Worm (Caenorhabditis elegans): ENCODE measurements around the gene sel-11.
A peak's percentile ranks its signal among the peaks of the same experiment; 100 is the strongest.

Gene sel-11

ce11 chrV:11776538-11776937 lies 9.4 kb downstream of the sel-11 start, which contains the start of gene F55A11.6:
Gene F55A11.6 (plus strand): TSS chrV:11776838.
- TF ChIP-seq nhr-67 (tag; optimal IDR thresholded peaks at IDR 0.05) (no peak), eor-1 (tag; optimal IDR thresholded peaks at IDR 0.05) (no peak), hmg-11 (tag; optimal IDR thresholded peaks at IDR 0.05) (no peak), ceh-9 (tag; optimal IDR thresholded peaks at IDR 0.05) (no peak), elt-1 (tag; optimal IDR thresholded peaks at IDR 0.05) (no peak), nhr-237 (tag; optimal IDR thresholded peaks at IDR 0.05) (no peak), ama-1 (optimal IDR thresholded peaks at IDR 0.05) (no peak), fkh-2 (tag; optimal IDR thresholded peaks at IDR 0.05) (no peak), nhr-43 (tag; optimal IDR thresholded peaks at IDR 0.05; ENCODE audit: poor library complexity, severe bottlenecking) (no peak), lin-15B (tag; optimal IDR thresholded peaks at IDR 0.05) (no peak), elt-2 (tag; optimal IDR thresholded peaks at IDR 0.05) (no peak)

- TF ChIP-seq nhr-77 (tag; optimal IDR thresholded peaks at IDR 0.05) = no peak
- no peak for TF ChIP-seq nhr-11 (tag; optimal IDR thresholded peaks at IDR 0.05)
- TF ChIP-seq nhr-28 (tag; optimal IDR thresholded peaks at IDR 0.05) = no peak
- no peak for TF ChIP-seq hmg-11 (tag; optimal IDR thresholded peaks at IDR 0.05)
- no peak for TF ChIP-seq R02D3.7 (tag; optimal IDR thresholded peaks at IDR 0.05)
- no peak for TF ChIP-seq zag-1 (tag; optimal IDR thresholded peaks at IDR 0.05)
- TF ChIP-seq nhr-25 (tag; optimal IDR thresholded peaks at IDR 0.05) = no peak
- TF ChIP-seq ZK546.5 (tag; optimal IDR thresholded peaks at IDR 0.05) = no peak
- peak; percentile 47 for TF ChIP-seq egl-5 (tag; optimal IDR thresholded peaks at IDR 0.05)
- TF ChIP-seq ztf-4 (tag; optimal IDR thresholded peaks at IDR 0.05) = no peak
- TF ChIP-seq egl-27 (tag; optimal IDR thresholded peaks at IDR 0.05) = no peak
- peak; percentile 62 for TF ChIP-seq elt-2 (tag; optimal IDR thresholded peaks at IDR 0.05)
- TF ChIP-seq pqm-1 (tag; optimal IDR thresholded peaks at IDR 0.05) = peak; percentile 13
- no peak for TF ChIP-seq mdl-1 (tag; optimal IDR thresholded peaks at IDR 0.05)
- TF ChIP-seq aly-2 (tag; optimal IDR thresholded peaks at IDR 0.05) = no peak
- TF ChIP-seq sea-2 (GFP tag; optimal IDR thresholded peaks at IDR 0.05) = no peak
- TF ChIP-seq fkh-2 (tag; optimal IDR thresholded peaks at IDR 0.05) = no peak
- no peak for TF ChIP-seq eor-1 (tag; optimal IDR thresholded peaks at IDR 0.05)
- TF ChIP-seq nfya-1 (tag; optimal IDR thresholded peaks at IDR 0.05; ENCODE audit: insufficient read depth) = peak; percentile 19
- no peak for TF ChIP-seq tbx-2 (tag; optimal IDR thresholded peaks at IDR 0.05)
- peak in 1 of 3 experiments; percentile 42 for TF ChIP-seq elt-3 (tag; optimal IDR thresholded peaks at IDR 0.05)
- TF ChIP-seq lsy-12 (tag; optimal IDR thresholded peaks at IDR 0.05) = no peak
- TF ChIP-seq ceh-9 (tag; optimal IDR thresholded peaks at IDR 0.05) = no peak
- TF ChIP-seq skn-1 (tag; optimal IDR thresholded peaks at IDR 0.05) = no peak
- TF ChIP-seq ama-1 (optimal IDR thresholded peaks at IDR 0.05) = no peak
- no peak for TF ChIP-seq elt-1 (tag; optimal IDR thresholded peaks at IDR 0.05)
- no peak for TF ChIP-seq ceh-28 (tag; optimal IDR thresholded peaks at IDR 0.05)
- TF ChIP-seq pha-4 (tag; optimal IDR thresholded peaks at IDR 0.05) = peak; percentile 6
Observed at ce11 chrV:11777846-11778245, 10.7 kb downstream of the sel-11 start.

- no peak for TF ChIP-seq ztf-4 (tag; optimal IDR thresholded peaks at IDR 0.05)
- TF ChIP-seq daf-12 (tag; optimal IDR thresholded peaks at IDR 0.05) = no peak
- no peak for TF ChIP-seq tbx-2 (tag; optimal IDR thresholded peaks at IDR 0.05)
- TF ChIP-seq pqm-1 (tag; optimal IDR thresholded peaks at IDR 0.05) = no peak
- no peak for TF ChIP-seq mdl-1 (tag; optimal IDR thresholded peaks at IDR 0.05)
- TF ChIP-seq snpc-4 (tag; optimal IDR thresholded peaks at IDR 0.05) = no peak
- no peak for TF ChIP-seq unc-39 (tag; optimal IDR thresholded peaks at IDR 0.05)
- TF ChIP-seq pha-4 (tag; optimal IDR thresholded peaks at IDR 0.05) = no peak
- no peak for TF ChIP-seq fkh-2 (tag; optimal IDR thresholded peaks at IDR 0.05)
- TF ChIP-seq egl-27 (tag; optimal IDR thresholded peaks at IDR 0.05) = no peak
- no peak for TF ChIP-seq sea-2 (GFP tag; optimal IDR thresholded peaks at IDR 0.05)
- no peak for TF ChIP-seq nfya-1 (tag; optimal IDR thresholded peaks at IDR 0.05; ENCODE audit: insufficient read depth)
- TF ChIP-seq nhr-25 (tag; optimal IDR thresholded peaks at IDR 0.05) = peak; percentile 73
- TF ChIP-seq R02D3.7 (tag; optimal IDR thresholded peaks at IDR 0.05) = no peak
- TF ChIP-seq nhr-43 (tag; optimal IDR thresholded peaks at IDR 0.05; ENCODE audit: poor library complexity, severe bottlenecking) = no peak
- peak; percentile 95 for TF ChIP-seq elt-1 (tag; optimal IDR thresholded peaks at IDR 0.05)
- TF ChIP-seq nhr-23 (tag; optimal IDR thresholded peaks at IDR 0.05) = peak; percentile 51
Observed at ce11 chrV:11779310-11779709, 12.2 kb downstream of the sel-11 start.

ce11 chrV:11779810-11780209 lies 12.7 kb downstream of the sel-11 start:
- no peak for TF ChIP-seq elt-1 (tag; optimal IDR thresholded peaks at IDR 0.05)
- no peak for TF ChIP-seq jun-1 (tag; optimal IDR thresholded peaks at IDR 0.05)
- peak; percentile 89 for TF ChIP-seq unc-62 (GFP tag; optimal IDR thresholded peaks at IDR 0.05)
